Fruit fly (Drosophila melanogaster): Measurements from ENCODE around the gene for.

The for gene

dm6 chr2L:3587907-3588733, 68.6 kb downstream of the for start (continued):
- no peak for TF ChIP-seq CG13624 (GFP tag; optimal IDR thresholded peaks at IDR 0.05)
- TF ChIP-seq dan (GFP tag; IDR thresholded peaks at IDR 0.05): peak; percentile 68; the same call in 1 of the 2 replicates
- TF ChIP-seq shn (GFP tag; optimal IDR thresholded peaks at IDR 0.05): no peak
- peak; percentile 50 for TF ChIP-seq CG13123 (GFP tag; optimal IDR thresholded peaks at IDR 0.05)
- TF ChIP-seq H15 (GFP tag; IDR thresholded peaks at IDR 0.05): peak; percentile 78
- TF ChIP-seq Atf6 (GFP tag; IDR thresholded peaks at IDR 0.05): no peak; the same call in 1 of the 2 replicates
- peak; percentile 64 for TF ChIP-seq danr (GFP tag; IDR thresholded peaks at IDR 0.05)
- no peak for TF ChIP-seq CG3281 (GFP tag; optimal IDR thresholded peaks at IDR 0.05)
- no peak for TF ChIP-seq CG1832 (GFP tag; optimal IDR thresholded peaks at IDR 0.05)
- peak; percentile 91 for TF ChIP-seq dmrt99B (tag; optimal IDR thresholded peaks at IDR 0.05)
- TF ChIP-seq Asciz (GFP tag; optimal IDR thresholded peaks at IDR 0.05): peak; percentile 72
- TF ChIP-seq nom (GFP tag; optimal IDR thresholded peaks at IDR 0.05): peak; percentile 56
- no peak for TF ChIP-seq C15 (GFP tag; IDR thresholded peaks at IDR 0.05)
- TF ChIP-seq CG14710 (tag; optimal IDR thresholded peaks at IDR 0.05): peak; percentile 93
- TF ChIP-seq Dfd (GFP tag; optimal IDR thresholded peaks at IDR 0.05): no peak
- TF ChIP-seq CG9932 (GFP tag; IDR thresholded peaks at IDR 0.05): no peak
- no peak for TF ChIP-seq CG13894 (tag; optimal IDR thresholded peaks at IDR 0.05)
- TF ChIP-seq Chrac-16 (GFP tag; optimal IDR thresholded peaks at IDR 0.05): peak; percentile 72
- no peak for TF ChIP-seq fru (optimal IDR thresholded peaks at IDR 0.05)
- peak; percentile 60 for TF ChIP-seq ap (GFP tag; IDR thresholded peaks at IDR 0.05)
- peak; percentile 76 for TF ChIP-seq CG11093 (GFP tag; IDR thresholded peaks at IDR 0.05)
- peak; percentile 66 for TF ChIP-seq CG18599 (GFP tag; optimal IDR thresholded peaks at IDR 0.05)
- TF ChIP-seq HLH4C (GFP tag; IDR thresholded peaks at IDR 0.05; ENCODE audit: partially characterized antibody): no peak
- TF ChIP-seq bowl (GFP tag; IDR thresholded peaks at IDR 0.05): no peak
- peak; percentile 75 for TF ChIP-seq twi (tag; optimal IDR thresholded peaks at IDR 0.05)
- peak; percentile 59 for TF ChIP-seq Aef1 (GFP tag; IDR thresholded peaks at IDR 0.05)
- peak; percentile 74 for TF ChIP-seq oc (tag; optimal IDR thresholded peaks at IDR 0.05)
- TF ChIP-seq unc-4 (GFP tag; IDR thresholded peaks at IDR 0.05; ENCODE audit: partially characterized antibody): no peak
- TF ChIP-seq CG1233 (GFP tag; optimal IDR thresholded peaks at IDR 0.05): peak; percentile 82
- no peak for TF ChIP-seq knrl (GFP tag; IDR thresholded peaks at IDR 0.05; ENCODE audit: partially characterized antibody)
- peak; percentile 71 for TF ChIP-seq CG3065 (GFP tag; optimal IDR thresholded peaks at IDR 0.05)
- TF ChIP-seq ro (GFP tag; IDR thresholded peaks at IDR 0.05): peak; percentile 36; the same call in 1 of the 2 replicates
- no peak for TF ChIP-seq CG9876 (GFP tag; optimal IDR thresholded peaks at IDR 0.05)
- no peak for TF ChIP-seq CG2120 (GFP tag; optimal IDR thresholded peaks at IDR 0.05)
- TF ChIP-seq CG11085 (GFP tag; IDR thresholded peaks at IDR 0.05): peak; percentile 32; the same call in 1 of the 2 replicates
- peak; percentile 65 for TF ChIP-seq CG15011 (GFP tag; optimal IDR thresholded peaks at IDR 0.05)
- peak; percentile 78 for TF ChIP-seq CG13775 (GFP tag; optimal IDR thresholded peaks at IDR 0.05)
- no peak for TF ChIP-seq mld (GFP tag; IDR thresholded peaks at IDR 0.05; ENCODE audit: partially characterized antibody)
- no peak for TF ChIP-seq CG2129 (GFP tag; IDR thresholded peaks at IDR 0.05; ENCODE audit: partially characterized antibody)
- TF ChIP-seq D (optimal IDR thresholded peaks at IDR 0.05): peak; percentile 35
- TF ChIP-seq D (GFP tag; optimal IDR thresholded peaks at IDR 0.05): peak; percentile 85
- peak in 1 of 2 experiments; percentile 23 for TF ChIP-seq Pdp1 (GFP tag; optimal IDR thresholded peaks at IDR 0.05)
- no peak for TF ChIP-seq hb (GFP tag; IDR thresholded peaks at IDR 0.05; ENCODE audit: partially characterized antibody)
- 0 out of 2 replicates have a peak, but pooled peaks have one; percentile 15 for TF ChIP-seq Dip2 (GFP tag; IDR thresholded peaks at IDR 0.05)
- peak; percentile 75 for TF ChIP-seq CG12942 (GFP tag; optimal IDR thresholded peaks at IDR 0.05)
- no peak for TF ChIP-seq CG10274 (GFP tag; optimal IDR thresholded peaks at IDR 0.05)
- TF ChIP-seq fd64A (GFP tag; optimal IDR thresholded peaks at IDR 0.05): peak; percentile 65
- TF ChIP-seq CG10959 (GFP tag; IDR thresholded peaks at IDR 0.05): peak; percentile 82
- TF ChIP-seq ssp (GFP tag; IDR thresholded peaks at IDR 0.05): peak; percentile 75
